Worm (Caenorhabditis elegans) whole organism, late embryonic: ENCODE results near the gene T25B9.4.

Experiments used
- Y22D7AL.16 ChIP-seq: sonication (generic microtip); optimal IDR thresholded peaks from 2 replicates; lab custom pipeline; 2016; ENCODE audit warnings: missing genetic modification characterization, missing compliant biosample characterization
- ama-1 ChIP-seq: fragments of 150-350 bp; optimal IDR thresholded peaks from 2 replicates; lab custom pipeline; 2014
- dve-1 ChIP-seq: sonication (generic microtip); optimal IDR thresholded peaks from 2 replicates; lab custom pipeline; 2017; ENCODE audit warnings: antibody characterized with exemption, mild to moderate bottlenecking, missing genetic modification characterization, missing compliant biosample characterization
- elt-2 ChIP-seq: sonication (generic microtip); optimal IDR thresholded peaks from 2 replicates; lab custom pipeline; 2016; ENCODE audit warnings: missing genetic modification reagents, missing genetic modification characterization, missing compliant biosample characterization
- ets-4 ChIP-seq: sonication (generic microtip); optimal IDR thresholded peaks from 2 replicates; lab custom pipeline; 2016; ENCODE audit warnings: missing genetic modification characterization, missing compliant biosample characterization
- nhr-232 ChIP-seq: sonication (generic microtip); optimal IDR thresholded peaks from 2 replicates; lab custom pipeline; 2016; ENCODE audit warnings: missing genetic modification characterization, missing compliant biosample characterization
- pha-2 ChIP-seq: sonication (generic microtip); optimal IDR thresholded peaks from 2 replicates; lab custom pipeline; 2017; ENCODE audit warnings: mild to moderate bottlenecking, missing genetic modification characterization, missing compliant biosample characterization
- sox-4 ChIP-seq: sonication (generic microtip); optimal IDR thresholded peaks from 2 replicates; lab custom pipeline; 2017; ENCODE audit warnings: mild to moderate bottlenecking, missing genetic modification characterization, inconsistent platforms, missing compliant biosample characterization

ce11 chrIV:10795678-10796077 lies 38.2 kb upstream of the T25B9.4 start:
- TF ChIP-seq pha-2 (tag; lab: Kevin White, UChicago) (no peak), Y22D7AL.16 (tag; lab: Kevin White, UChicago) (no peak), elt-2 (no peak), dve-1 (tag; lab: Kevin White, UChicago) (no peak), sox-4 (tag; lab: Kevin White, UChicago) (no peak), ama-1 (no peak), ets-4 (tag; lab: Kevin White, UChicago) (no peak), nhr-232 (tag; lab: Kevin White, UChicago) (no peak)
